Worm (Caenorhabditis elegans) whole organism, late embryonic: ENCODE data around the gene pigw-1.

Source experiments
- C38D4.7 ChIP-seq: fragments of 200-800 bp; sonication (Bioruptor generic); optimal IDR thresholded peaks from 2 replicates; lab custom pipeline; 2018; ENCODE audit warnings: mild to moderate bottlenecking, missing genetic modification characterization, moderate library complexity, missing compliant biosample characterization
- F13H6.1 ChIP-seq: sonication (generic microtip); optimal IDR thresholded peaks from 2 replicates; lab custom pipeline; 2016; ENCODE audit warnings: missing genetic modification characterization, missing compliant biosample characterization
- K02D7.2 ChIP-seq: sonication (generic microtip); optimal IDR thresholded peaks from 2 replicates; lab custom pipeline; 2017; ENCODE audit warnings: mild to moderate bottlenecking, missing genetic modification characterization, missing compliant biosample characterization
- T23F11.4 ChIP-seq: fragments of 200-800 bp; sonication (Bioruptor generic); optimal IDR thresholded peaks from 2 replicates; lab custom pipeline; 2018; ENCODE audit warnings: mild to moderate bottlenecking, missing genetic modification characterization, missing compliant biosample characterization
- Y22D7AL.16 ChIP-seq: sonication (generic microtip); optimal IDR thresholded peaks from 2 replicates; lab custom pipeline; 2016; ENCODE audit warnings: missing genetic modification characterization, missing compliant biosample characterization
- ahr-1 ChIP-seq: sonication (generic microtip); optimal IDR thresholded peaks from 2 replicates; lab custom pipeline; 2016; ENCODE audit warnings: missing genetic modification characterization, missing compliant biosample characterization
- ama-1 ChIP-seq: fragments of 150-350 bp; optimal IDR thresholded peaks from 2 replicates; lab custom pipeline; 2014
- ceh-2 ChIP-seq: sonication (generic microtip); optimal IDR thresholded peaks from 2 replicates; lab custom pipeline; 2016; ENCODE audit warnings: missing genotype, missing genetic modification characterization, missing compliant biosample characterization
- ceh-22 ChIP-seq: sonication (generic microtip); optimal IDR thresholded peaks from 2 replicates; lab custom pipeline; 2017; ENCODE audit warnings: missing biosample characterization, missing genetic modification characterization
- ceh-30 ChIP-seq: fragments of 150-350 bp; optimal IDR thresholded peaks from 2 replicates; lab custom pipeline; 2014; ENCODE audit warnings: missing biosample characterization, missing genetic modification characterization
- ceh-31 ChIP-seq: sonication (generic microtip); optimal IDR thresholded peaks from 2 replicates; lab custom pipeline; 2016; ENCODE audit warnings: missing genetic modification characterization, missing compliant biosample characterization
- ceh-6 ChIP-seq: fragments of 200-800 bp; sonication (Bioruptor generic); optimal IDR thresholded peaks from 2 replicates; lab custom pipeline; 2018; ENCODE audit warnings: mild to moderate bottlenecking, missing genetic modification characterization, missing compliant biosample characterization
- ceh-9 ChIP-seq: sonication (generic microtip); optimal IDR thresholded peaks from 2 replicates; lab custom pipeline; 2016; ENCODE audit warnings: mild to moderate bottlenecking, missing genetic modification characterization, inconsistent platforms, missing compliant biosample characterization
- elt-2 ChIP-seq: sonication (generic microtip); optimal IDR thresholded peaks from 2 replicates; lab custom pipeline; 2016; ENCODE audit warnings: missing genetic modification reagents, missing genetic modification characterization, missing compliant biosample characterization
- ets-4 ChIP-seq: sonication (generic microtip); optimal IDR thresholded peaks from 2 replicates; lab custom pipeline; 2016; ENCODE audit warnings: missing genetic modification characterization, missing compliant biosample characterization
- fax-1 ChIP-seq: sonication (generic microtip); optimal IDR thresholded peaks from 2 replicates; lab custom pipeline; 2016; ENCODE audit warnings: missing genotype, missing genetic modification characterization, missing compliant biosample characterization
- fkh-10 ChIP-seq: fragments of 150-350 bp; optimal IDR thresholded peaks from 2 replicates; lab custom pipeline; 2014; ENCODE audit warnings: missing biosample characterization, missing genetic modification reagents, missing genetic modification characterization
- gmeb-2 ChIP-seq: sonication (generic microtip); optimal IDR thresholded peaks from 2 replicates; lab custom pipeline; 2016; ENCODE audit warnings: missing genetic modification characterization, inconsistent platforms, missing compliant biosample characterization
- hlh-13 ChIP-seq: fragments of 200-800 bp; sonication (Bioruptor generic); optimal IDR thresholded peaks from 2 replicates; lab custom pipeline; 2018; ENCODE audit warnings: mild to moderate bottlenecking, missing genetic modification characterization, missing compliant biosample characterization
- hlh-30 ChIP-seq: sonication (generic microtip); optimal IDR thresholded peaks from 2 replicates; lab custom pipeline; 2017; ENCODE audit warnings: antibody characterized with exemption, missing genetic modification characterization, missing compliant biosample characterization; ENCODE audit not compliant: insufficient read depth
- hlh-8 ChIP-seq: sonication (generic microtip); optimal IDR thresholded peaks from 2 replicates; lab custom pipeline; 2016; ENCODE audit warnings: missing genotype, missing genetic modification characterization, missing compliant biosample characterization
- lim-6 ChIP-seq: sonication (generic microtip); optimal IDR thresholded peaks from 2 replicates; lab custom pipeline; 2016; ENCODE audit warnings: missing genetic modification characterization, missing compliant biosample characterization
- lin-11 ChIP-seq: fragments of 200-800 bp; sonication (Bioruptor generic); optimal IDR thresholded peaks from 2 replicates; lab custom pipeline; 2018; ENCODE audit warnings: mild to moderate bottlenecking, missing genetic modification characterization, missing compliant biosample characterization
- mec-3 ChIP-seq: sonication (generic microtip); optimal IDR thresholded peaks from 2 replicates; lab custom pipeline; 2016; ENCODE audit warnings: borderline replicate concordance, missing genetic modification characterization, missing compliant biosample characterization
- nfya-1 ChIP-seq: sonication (generic microtip); optimal IDR thresholded peaks from 2 replicates; lab custom pipeline; 2017; ENCODE audit warnings: missing genetic modification characterization, mild to moderate bottlenecking, missing compliant biosample characterization, antibody characterized with exemption, moderate library complexity
- npax-4 ChIP-seq: sonication (generic microtip); optimal IDR thresholded peaks from 2 replicates; lab custom pipeline; 2016; ENCODE audit warnings: missing genetic modification characterization, missing compliant biosample characterization
- odd-2 ChIP-seq: sonication (generic microtip); optimal IDR thresholded peaks from 2 replicates; lab custom pipeline; 2017; ENCODE audit warnings: antibody characterized with exemption, mild to moderate bottlenecking, missing genetic modification characterization, missing compliant biosample characterization
- pax-1 ChIP-seq: fragments of 150-350 bp; optimal IDR thresholded peaks from 2 replicates; lab custom pipeline; 2014; ENCODE audit warnings: missing biosample characterization, missing genetic modification characterization
- pha-2 ChIP-seq: sonication (generic microtip); optimal IDR thresholded peaks from 2 replicates; lab custom pipeline; 2017; ENCODE audit warnings: mild to moderate bottlenecking, missing genetic modification characterization, missing compliant biosample characterization
- rnt-1 ChIP-seq: sonication (generic microtip); optimal IDR thresholded peaks from 2 replicates; lab custom pipeline; 2016; ENCODE audit warnings: missing genetic modification characterization, missing compliant biosample characterization
- sdc-2 ChIP-seq: sonication (generic microtip); optimal IDR thresholded peaks from 2 replicates; lab custom pipeline; 2016; ENCODE audit warnings: missing genotype, missing genetic modification characterization, missing compliant biosample characterization
- sox-2 ChIP-seq: fragments of 200-800 bp; sonication (Bioruptor generic); IDR thresholded peaks from 2 replicates; pipeline ENCODE4 v1.3.6; 2022; ENCODE audit warnings: missing genetic modification reagents, missing genetic modification characterization, missing compliant biosample characterization
- tbx-7 ChIP-seq: sonication (generic microtip); optimal IDR thresholded peaks from 2 replicates; lab custom pipeline; 2016; ENCODE audit warnings: missing genotype, missing genetic modification characterization, missing compliant biosample characterization
- ttx-3 ChIP-seq: sonication (generic microtip); optimal IDR thresholded peaks from 2 replicates; lab custom pipeline; 2016; ENCODE audit warnings: missing genetic modification reagents, missing genetic modification characterization, missing compliant biosample characterization
- unc-55 ChIP-seq: sonication (generic microtip); optimal IDR thresholded peaks from 2 replicates; lab custom pipeline; 2017; ENCODE audit warnings: missing biosample characterization, missing genetic modification reagents, missing genetic modification characterization

pigw-1 gene

DNA sequence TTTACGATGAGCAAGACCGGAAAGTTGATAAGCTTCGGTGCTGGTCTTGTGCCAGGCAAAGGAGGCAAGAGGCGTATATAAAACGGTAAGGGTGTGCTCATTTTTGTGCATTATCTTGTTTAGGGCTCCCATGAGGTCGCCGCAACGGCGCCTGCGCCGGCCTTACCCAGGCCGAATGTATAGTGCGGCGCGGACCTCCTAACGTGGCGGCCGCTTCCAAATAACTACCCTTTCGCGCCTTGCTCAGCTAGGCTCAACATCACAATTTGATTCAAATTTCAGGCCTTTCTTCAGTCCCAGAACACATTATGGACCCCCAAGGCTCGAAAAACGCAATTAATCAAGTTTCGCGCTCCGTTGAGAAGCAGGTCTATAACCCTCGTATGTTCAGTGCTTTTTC, 42.8 kb upstream of the pigw-1 start, which contains the start of the genes ZK355.3 and ZK355.8:
Gene ZK355.3 (minus strand): TSS at position 101 of the 400 bp plus-strand sequence.
Gene ZK355.8 (plus strand): TSS at position 272 of the 400 bp plus-strand sequence.
- TF ChIP-seq ttx-3 (no peak), ceh-6 (GFP tag; lab: Kevin White, UChicago) (no peak), tbx-7 (tag; lab: Kevin White, UChicago) (no peak), sdc-2 (no peak), lin-11 (tag; lab: Kevin White, UChicago) (no peak)
- TF ChIP-seq, all 69 proteins: peak for 0

ce11 chrII:2925806-2926558, 41.3 kb upstream of the pigw-1 start:
- TF ChIP-seq pha-2: no peak
- no peak for TF ChIP-seq K02D7.2 (tag; lab: Kevin White, UChicago)
- TF ChIP-seq ahr-1 (tag; lab: Kevin White, UChicago): no peak
- TF ChIP-seq npax-4 (tag; lab: Kevin White, UChicago): no peak
- no peak for TF ChIP-seq Y22D7AL.16 (tag; lab: Kevin White, UChicago)
- TF ChIP-seq pax-1 (tag; lab: Kevin White, UChicago): no peak

DNA sequence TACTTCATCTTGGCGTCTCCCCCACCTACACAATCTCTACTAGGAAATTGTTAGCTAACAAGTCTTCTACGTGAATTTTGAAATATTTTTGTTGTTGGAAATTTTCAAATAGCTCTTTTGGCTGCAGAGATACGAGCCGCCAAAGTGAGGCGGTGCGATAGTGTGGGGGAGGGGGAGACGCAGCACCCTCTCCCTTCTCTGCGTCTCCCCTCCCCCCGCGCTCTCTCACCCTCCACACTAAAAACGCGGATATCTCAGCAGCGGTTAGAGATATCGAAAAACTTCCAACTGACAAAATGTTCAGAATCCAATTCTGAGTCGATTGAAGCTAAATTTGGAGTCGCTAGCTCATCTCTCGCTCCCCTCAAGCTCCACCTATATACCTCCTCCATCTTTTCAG, 40.3 kb upstream of the pigw-1 start:
- no peak for TF ChIP-seq pax-1 (tag; lab: Kevin White, UChicago)
- TF ChIP-seq rnt-1 (tag; lab: Kevin White, UChicago): no peak
- no peak for TF ChIP-seq tbx-7 (tag; lab: Kevin White, UChicago)
- TF ChIP-seq ceh-6 (GFP tag; lab: Kevin White, UChicago): no peak
- no peak for TF ChIP-seq ama-1 (lab: Kevin White, UChicago)
- no peak for TF ChIP-seq hlh-13
- TF ChIP-seq ceh-2 (tag; lab: Kevin White, UChicago): no peak
- no peak for TF ChIP-seq T23F11.4 (GFP tag; lab: Kevin White, UChicago)

DNA sequence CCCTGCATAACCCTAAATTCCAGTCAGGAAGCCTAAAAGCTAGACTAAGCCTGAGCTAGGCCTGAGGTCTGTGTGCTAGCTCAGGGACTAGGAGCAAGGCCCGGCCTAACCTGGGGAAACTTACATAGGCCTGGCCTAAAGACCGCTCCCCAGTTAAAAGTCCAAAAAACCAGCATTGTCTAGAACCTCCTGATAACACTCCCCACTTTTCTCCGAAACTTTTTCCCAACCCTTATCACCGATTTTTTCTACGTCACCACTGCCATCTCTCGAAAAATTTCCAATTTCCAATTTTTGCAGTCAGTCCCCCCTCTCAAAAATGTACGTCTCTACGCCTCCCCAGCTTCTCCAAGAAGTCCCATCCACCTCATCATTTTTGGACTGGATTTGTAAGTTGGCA, 38.9 kb upstream of the pigw-1 start, which contains the start of gene ZK355.2:
Gene ZK355.2 (plus strand): TSS at position 301 of the 400 bp plus-strand sequence.
- TF ChIP-seq fkh-10 (GFP tag; lab: Kevin White, UChicago) (no peak), F13H6.1 (no peak), lim-6 (tag; lab: Kevin White, UChicago) (no peak), pax-1 (tag; lab: Kevin White, UChicago) (no peak), hlh-30 (tag; lab: Kevin White, UChicago) (no peak), hlh-8 (tag; lab: Kevin White, UChicago) (no peak), fax-1 (no peak), unc-55 (GFP tag; lab: Kevin White, UChicago) (no peak), rnt-1 (tag; lab: Kevin White, UChicago) (no peak), lin-11 (tag; lab: Kevin White, UChicago) (no peak), Y22D7AL.16 (tag; lab: Kevin White, UChicago) (no peak), gmeb-2 (tag; lab: Kevin White, UChicago) (no peak), sox-2 (GFP tag; lab: Robert Waterston, UW) (no peak), ceh-30 (tag; lab: Kevin White, UChicago) (no peak), C38D4.7 (GFP tag; lab: Kevin White, UChicago) (no peak), ceh-22 (tag; lab: Kevin White, UChicago) (no peak), elt-2 (tag; lab: Kevin White, UChicago) (no peak), K02D7.2 (tag; lab: Kevin White, UChicago) (no peak), odd-2 (tag; lab: Kevin White, UChicago) (no peak), ets-4 (no peak)

- no peak for TF ChIP-seq tbx-7 (tag; lab: Kevin White, UChicago)
- TF ChIP-seq mec-3 (tag; lab: Kevin White, UChicago): no peak
- no peak for TF ChIP-seq hlh-13
- no peak for TF ChIP-seq elt-2 (tag; lab: Kevin White, UChicago)
- TF ChIP-seq ceh-31 (tag; lab: Kevin White, UChicago): no peak
- no peak for TF ChIP-seq ceh-9 (tag; lab: Kevin White, UChicago)
- no peak for TF ChIP-seq ttx-3
- no peak for TF ChIP-seq nfya-1 (tag; lab: Kevin White, UChicago)
These were observed 38.1 kb upstream of the pigw-1 start for ce11 chrII:2922782-2923181.
